Worm (Caenorhabditis elegans) whole organism, midembryonic: ENCODE results near the gene R01H2.8.

Source experiments
- T22C8.4 ChIP-seq: fragments of 200-800 bp; sonication (Bioruptor generic); IDR thresholded peaks from 2 replicates; pipeline ENCODE4 v1.3.6; 2022; ENCODE audit warnings: missing genetic modification characterization, missing compliant biosample characterization
- cog-1 ChIP-seq: sonication (generic microtip); optimal IDR thresholded peaks from 2 replicates; lab custom pipeline; 2016; ENCODE audit warnings: missing genetic modification characterization, missing compliant biosample characterization
- flt-1 ChIP-seq: fragments of 200-800 bp; sonication (Bioruptor generic); IDR thresholded peaks from 2 replicates; pipeline ENCODE4 v1.3.6; 2022; ENCODE audit warnings: missing genetic modification characterization, missing compliant biosample characterization
- klf-2 ChIP-seq: fragments of 200-800 bp; sonication (Bioruptor generic); conservative IDR thresholded peaks from 2 replicates; pipeline ENCODE4 v1.3.6; 2022; ENCODE audit warnings: missing genetic modification reagents, missing genetic modification characterization, missing compliant biosample characterization
- med-1 ChIP-seq: sonication (generic microtip); optimal IDR thresholded peaks from 2 replicates; lab custom pipeline; 2017; ENCODE audit warnings: missing genetic modification characterization, mild to moderate bottlenecking, missing compliant biosample characterization, antibody characterized with exemption, missing genetic modification reagents; ENCODE audit not compliant: insufficient read depth
- ref-1 ChIP-seq: fragments of 200-800 bp; sonication (Bioruptor generic); conservative IDR thresholded peaks from 2 replicates; pipeline ENCODE4 v1.3.6; 2022; ENCODE audit warnings: missing genetic modification reagents, missing genetic modification characterization, missing compliant biosample characterization
- tab-1 ChIP-seq: fragments of 200-800 bp; sonication (Bioruptor generic); IDR thresholded peaks from 2 replicates; pipeline ENCODE4 v1.3.6; 2022; ENCODE audit warnings: missing genetic modification characterization, missing compliant biosample characterization
- ztf-23 ChIP-seq: fragments of 200-800 bp; sonication (Bioruptor generic); IDR thresholded peaks from 2 replicates; pipeline ENCODE4 v1.3.6; 2022; ENCODE audit warnings: missing genetic modification reagents, missing genetic modification characterization, missing compliant biosample characterization
- ztf-29 ChIP-seq: fragments of 200-800 bp; sonication (Bioruptor generic); IDR thresholded peaks from 2 replicates; pipeline ENCODE4 v1.3.6; 2022; ENCODE audit warnings: missing genetic modification reagents, missing genetic modification characterization, missing compliant biosample characterization

ce11 chrIII:7090545-7090944, 21.7 kb downstream of the R01H2.8 start, which contains the start of gene ZK418.10:
- TF ChIP-seq ztf-29 = no peak
- TF ChIP-seq klf-2 (GFP tag; lab: Robert Waterston, UW) = no peak
- TF ChIP-seq flt-1 (GFP tag; lab: Robert Waterston, UW) = no peak
- TF ChIP-seq ztf-23 = no peak
- no peak for TF ChIP-seq ref-1 (GFP tag; lab: Robert Waterston, UW)
- TF ChIP-seq tab-1 (GFP tag; lab: Robert Waterston, UW) = no peak
- TF ChIP-seq med-1 = no peak
- TF ChIP-seq cog-1 (tag; lab: Kevin White, UChicago) = no peak
- TF ChIP-seq T22C8.4 (GFP tag; lab: Robert Waterston, UW) = no peak
